Fruit fly (Drosophila melanogaster) whole organism, wandering third instar larva: ENCODE results near the gene osp.

Experiments used
- CG9705 ChIP-seq: fragments of 200-800 bp; sonication (Bioruptor generic); optimal IDR thresholded peaks from 2 replicates; lab custom pipeline; 2018; ENCODE audit warnings: missing biosample characterization, mild to moderate bottlenecking, missing genetic modification characterization
- CrebA ChIP-seq: fragments of 200-800 bp; sonication (Bioruptor generic); optimal IDR thresholded peaks from 2 replicates; lab custom pipeline; 2016; ENCODE audit warnings: missing biosample characterization, mild to moderate bottlenecking, missing genetic modification characterization, borderline replicate concordance
- Mio ChIP-seq: sonication (Bioruptor generic); optimal IDR thresholded peaks from 2 replicates; lab custom pipeline; 2016; ENCODE audit warnings: missing biosample characterization, missing genetic modification characterization
- Vsx2 ChIP-seq: fragments of 200-300, 225-300 bp; sonication (Bioruptor generic); optimal IDR thresholded peaks from 2 replicates; lab custom pipeline; 2018; ENCODE audit warnings: missing biosample characterization, missing genetic modification characterization; ENCODE audit not compliant: partially characterized antibody
- br ChIP-seq: fragments of 200-800 bp; sonication (Bioruptor generic); optimal IDR thresholded peaks from 2 replicates; lab custom pipeline; 2016; ENCODE audit warnings: missing biosample characterization, missing genetic modification characterization
- brk ChIP-seq: fragments of 200-800 bp; sonication (Bioruptor generic); optimal IDR thresholded peaks from 2 replicates; lab custom pipeline; 2016; ENCODE audit warnings: missing biosample characterization, mild to moderate bottlenecking, missing genetic modification characterization
- dmrt93B ChIP-seq: fragments of 200-800 bp; sonication (Bioruptor generic); optimal IDR thresholded peaks from 2 replicates; lab custom pipeline; 2018; ENCODE audit warnings: missing biosample characterization, mild to moderate bottlenecking, missing genetic modification characterization
- dsf ChIP-seq: sonication (Bioruptor generic); optimal IDR thresholded peaks from 2 replicates; lab custom pipeline; 2016; ENCODE audit warnings: missing biosample characterization, missing genetic modification characterization, borderline replicate concordance
- fru ChIP-seq: fragments of 200-800 bp; sonication (Bioruptor generic); optimal IDR thresholded peaks from 3 replicates; lab custom pipeline; 2016; ENCODE audit warnings: missing biosample characterization, mild to moderate bottlenecking, missing genetic modification characterization
- jim ChIP-seq: fragments of 175-275, 200-325 bp; sonication (Bioruptor generic); optimal IDR thresholded peaks from 2 replicates; lab custom pipeline; 2016; ENCODE audit warnings: missing biosample characterization, mild to moderate bottlenecking, missing genetic modification characterization

Gene osp

dm6 chr2L:14550653-14551352 is 138.3 kb downstream of the osp start:
- no peak for TF ChIP-seq fru (GFP tag; lab: Kevin White, UChicago)
- TF ChIP-seq dmrt93B (GFP tag; lab: Kevin White, UChicago), result no peak
- TF ChIP-seq br (GFP tag; lab: Kevin White, UChicago), result no peak
- no peak for TF ChIP-seq CG9705
- no peak for TF ChIP-seq jim (GFP tag; lab: Kevin White, UChicago)
- no peak for TF ChIP-seq dsf (GFP tag; lab: Kevin White, UChicago)
- TF ChIP-seq brk, result no peak
- TF ChIP-seq Vsx2, result no peak
- no peak for TF ChIP-seq CrebA (GFP tag; lab: Kevin White, UChicago)
- no peak for TF ChIP-seq Mio
